Fruit fly (Drosophila melanogaster): Measurements from ENCODE around the gene FIG4.

FIG4 gene

DNA sequence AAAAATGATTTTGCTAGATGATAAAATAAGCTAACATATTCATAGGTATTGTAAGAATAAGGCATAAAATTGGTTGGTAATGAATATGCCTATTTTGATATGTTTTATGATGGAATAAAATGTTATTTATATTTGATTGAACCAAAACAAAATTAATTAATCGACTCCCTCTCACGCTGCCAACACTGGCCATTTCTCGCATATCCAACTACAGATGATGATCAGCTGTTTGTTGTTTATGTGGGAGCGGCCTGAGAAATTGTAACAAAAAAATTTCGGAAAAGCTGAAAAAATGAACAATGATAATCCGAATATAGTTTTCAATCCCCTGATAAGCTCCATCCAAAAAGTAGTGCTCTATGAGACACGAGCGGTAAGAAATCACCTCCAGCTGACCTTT is at the start of gene FIG4:
Gene FIG4, plus strand, starts transcription at position 229 of the 400 bp plus-strand sequence.
- TF ChIP-seq CTCF (optimal IDR thresholded peaks at IDR 0.05) (no peak), CG8478 (optimal IDR thresholded peaks at IDR 0.05) (no peak)

dm6 chr2L:4416089-4416488 is 48.9 kb upstream of the FIG4 start:
- TF ChIP-seq CG8478 (optimal IDR thresholded peaks at IDR 0.05) (no peak), CTCF (optimal IDR thresholded peaks at IDR 0.05) (no peak)

- TF ChIP-seq CG8478 (optimal IDR thresholded peaks at IDR 0.05) (no peak), CTCF (optimal IDR thresholded peaks at IDR 0.05) (no peak)
Measured at dm6 chr2L:4416903-4417302, 48.1 kb upstream of the FIG4 start.

DNA sequence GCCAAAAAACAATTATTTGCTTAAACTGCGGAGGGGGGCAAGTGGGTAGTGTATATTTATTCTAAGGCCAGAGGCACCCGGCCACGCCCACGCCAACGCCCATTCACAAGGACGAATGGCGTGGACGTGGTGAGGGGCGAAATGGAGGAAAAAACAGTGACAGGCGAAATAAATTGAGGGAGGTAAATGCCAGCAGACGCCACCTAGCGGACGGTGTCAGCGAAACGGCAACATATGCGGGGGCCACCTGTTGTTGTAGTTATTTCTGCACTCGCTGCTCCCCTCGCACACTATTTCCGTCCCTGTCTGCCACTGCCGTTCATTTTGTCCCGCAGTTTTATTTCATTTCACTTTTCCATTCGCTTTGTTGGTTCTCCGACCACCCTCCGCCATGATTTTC is 47.0 kb upstream of the FIG4 start:
- TF ChIP-seq CG8478 (optimal IDR thresholded peaks at IDR 0.05) (no peak), CTCF (optimal IDR thresholded peaks at IDR 0.05) (peak; percentile 87 to 94)

DNA sequence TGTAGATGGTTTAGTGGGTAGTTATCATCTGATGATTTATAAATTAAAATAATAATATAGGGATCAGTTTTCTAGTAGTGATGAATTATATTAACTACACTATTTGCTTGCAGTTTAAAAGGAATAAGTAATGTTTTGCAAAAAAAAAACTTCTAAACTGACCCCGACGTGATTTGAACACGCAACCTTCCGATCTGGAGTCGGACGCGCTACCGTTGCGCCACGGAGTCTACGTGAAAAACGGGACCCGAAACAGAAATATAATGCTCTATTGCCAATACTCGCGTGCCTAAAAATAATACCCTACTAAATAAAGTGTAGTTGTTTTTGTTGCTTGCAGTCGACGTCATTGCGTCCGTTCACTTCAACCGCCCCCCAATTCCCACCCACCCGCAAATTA is 46.2 kb upstream of the FIG4 start:
- TF ChIP-seq CG8478 (optimal IDR thresholded peaks at IDR 0.05) (no peak), CTCF (optimal IDR thresholded peaks at IDR 0.05) (no peak)

- no peak for TF ChIP-seq CTCF (optimal IDR thresholded peaks at IDR 0.05)
- no peak for TF ChIP-seq CG8478 (optimal IDR thresholded peaks at IDR 0.05)
Measured at dm6 chr2L:4422154-4422553, 42.8 kb upstream of the FIG4 start.

dm6 chr2L:4433608-4434007 is 31.4 kb upstream of the FIG4 start, which contains the start of the genes CG34177 and CG34178:
Gene CG34177 (plus strand): TSS chr2L:4433908.
Gene CG34178 (plus strand): TSS chr2L:4433908.
- TF ChIP-seq CG8478 (optimal IDR thresholded peaks at IDR 0.05): no peak
- no peak for TF ChIP-seq CTCF (optimal IDR thresholded peaks at IDR 0.05)

DNA sequence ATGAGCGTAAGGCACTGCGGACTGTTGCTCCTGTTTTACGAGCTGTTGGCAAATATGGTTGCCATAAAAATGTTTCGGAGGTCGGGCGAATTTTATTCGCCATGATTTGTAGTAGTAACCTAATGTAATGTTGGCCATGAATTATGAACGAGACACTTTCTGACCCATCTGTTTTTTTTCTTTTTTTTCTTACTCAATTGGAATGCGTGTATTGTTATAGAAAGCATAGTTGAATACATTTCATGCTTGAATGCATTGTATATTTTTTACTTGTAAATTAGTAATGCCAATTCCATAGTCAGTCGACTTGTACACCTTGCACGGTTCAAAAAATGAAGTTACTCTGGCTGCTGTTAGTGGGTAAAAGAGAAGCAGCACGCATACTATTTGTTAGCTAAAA is 27.5 kb upstream of the FIG4 start, which contains the start of gene CG43056:
Gene CG43056, plus strand, starts transcription at position 301 of the 400 bp plus-strand sequence.
- no peak for TF ChIP-seq CTCF (optimal IDR thresholded peaks at IDR 0.05)
- TF ChIP-seq CG8478 (optimal IDR thresholded peaks at IDR 0.05): no peak

dm6 chr2L:4440881-4441737 is 23.9 kb upstream of the FIG4 start, which contains the start of gene CG15431:
Gene CG15431 (minus strand): TSS chr2L:4441282.
- TF ChIP-seq CTCF (optimal IDR thresholded peaks at IDR 0.05): no peak
- no peak for TF ChIP-seq CG8478 (optimal IDR thresholded peaks at IDR 0.05)

- TF ChIP-seq CG8478 (optimal IDR thresholded peaks at IDR 0.05): no peak
- no peak for TF ChIP-seq CTCF (optimal IDR thresholded peaks at IDR 0.05)
Measured at dm6 chr2L:4442010-4442587, 22.9 kb upstream of the FIG4 start, which contains the start of the genes Sfp24F and CG15432. Gene Sfp24F (minus strand): TSS chr2L:4442060. Gene CG15432 (plus strand): TSS chr2L:4442320.

- no peak for TF ChIP-seq CTCF (optimal IDR thresholded peaks at IDR 0.05)
- no peak for TF ChIP-seq CG8478 (optimal IDR thresholded peaks at IDR 0.05)
Measured at dm6 chr2L:4444457-4444856, 20.5 kb upstream of the FIG4 start, which contains the start of the genes morgue and Elp3. Gene morgue (minus strand): TSS chr2L:4444680. Gene Elp3 (plus strand): TSS chr2L:4444732.

- no peak for TF ChIP-seq CTCF (optimal IDR thresholded peaks at IDR 0.05)
- TF ChIP-seq CG8478 (optimal IDR thresholded peaks at IDR 0.05): no peak
Measured at dm6 chr2L:4448582-4449016, 16.4 kb upstream of the FIG4 start, which contains the start of gene MFS18. Gene MFS18 (minus strand): TSS chr2L:4448635.

- no peak for TF ChIP-seq CG8478 (optimal IDR thresholded peaks at IDR 0.05)
- TF ChIP-seq CTCF (optimal IDR thresholded peaks at IDR 0.05): no peak
Measured at dm6 chr2L:4452798-4453197, 12.2 kb upstream of the FIG4 start, which contains the start of gene CG15439. Gene CG15439 (minus strand): TSS chr2L:4453038.

DNA sequence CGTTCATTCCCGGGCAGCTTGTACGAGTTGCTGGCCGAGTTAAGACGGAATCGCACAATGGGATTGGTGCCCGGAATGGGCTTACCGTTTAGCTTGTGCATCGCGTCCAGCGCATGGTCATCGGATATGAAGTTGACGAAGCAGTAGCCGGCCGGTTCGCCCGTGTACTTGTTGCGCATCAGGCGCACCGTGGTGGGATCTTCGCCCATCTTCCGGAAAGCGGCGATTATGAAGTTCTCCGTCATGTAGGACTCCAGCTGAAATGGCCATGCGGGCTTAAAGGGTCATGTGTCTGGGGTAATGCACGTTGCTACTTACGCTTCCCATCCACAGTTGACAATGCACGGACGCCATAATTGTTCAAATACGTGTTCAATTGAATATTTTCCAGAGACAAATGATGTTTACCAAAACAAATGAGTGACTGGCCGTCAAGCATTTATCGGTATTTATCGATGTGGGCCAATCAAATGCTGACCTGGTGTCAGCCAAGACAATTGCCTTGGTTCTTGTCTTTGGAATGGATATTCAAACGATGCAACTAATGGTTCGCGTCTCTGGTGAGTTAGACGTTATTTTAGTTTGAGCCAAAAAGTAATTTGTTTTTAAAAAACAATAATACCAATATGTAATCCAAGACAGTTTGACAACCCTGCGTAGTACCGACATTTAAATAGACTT is 10.8 kb upstream of the FIG4 start, which contains the start of the genes Secp43 and ND-B8:
Gene Secp43, minus strand, starts transcription at position 445 of the 681 bp plus-strand sequence.
Gene ND-B8, plus strand, starts transcription at position 618 of the 681 bp plus-strand sequence.
- peak; percentile 57 to 70 for TF ChIP-seq CTCF (optimal IDR thresholded peaks at IDR 0.05)
- no peak for TF ChIP-seq CG8478 (optimal IDR thresholded peaks at IDR 0.05)

- TF ChIP-seq CG8478 (optimal IDR thresholded peaks at IDR 0.05) (no peak), CTCF (optimal IDR thresholded peaks at IDR 0.05) (no peak)
Measured at dm6 chr2L:4456539-4456994, 8.4 kb upstream of the FIG4 start, which contains the start of gene Gs1l. Gene Gs1l (minus strand): TSS chr2L:4456807.
